In genomic region chrII:9965325-9965724, ce11 we compare ENCODE assay signal across 2 worm cellular contexts.
TF ChIP-seq lines count a peak whose summit lies in the region.

No protein-coding gene starts in this region.

TF ChIP-seq in whole organism, L1 larva, 84 proteins besides CTCF, POLR2A, EP300 and RAD21:
- no peak for TF ChIP-seq lin-15B (tag; optimal IDR thresholded peaks at IDR 0.05; lab: Kevin White, UChicago)
- TF ChIP-seq F16B12.6 (tag; optimal IDR thresholded peaks at IDR 0.05; lab: Kevin White, UChicago): no peak
- TF ChIP-seq tbx-2 (tag; optimal IDR thresholded peaks at IDR 0.05; lab: Kevin White, UChicago): peak; percentile 37
- no peak for TF ChIP-seq vab-15 (tag; optimal IDR thresholded peaks at IDR 0.05; lab: Kevin White, UChicago)
TF ChIP-seq in whole organism, L1 larva: peak in this region for 1.

TF ChIP-seq in whole organism, L3 larva, 47 proteins besides CTCF, POLR2A, EP300 and RAD21:
- TF ChIP-seq pqm-1 (tag; optimal IDR thresholded peaks at IDR 0.05; lab: Kevin White, UChicago): peak; percentile 56
- TF ChIP-seq lin-15B (tag; optimal IDR thresholded peaks at IDR 0.05; lab: Kevin White, UChicago): no peak
- peak; percentile 86 for TF ChIP-seq tbx-2 (tag; optimal IDR thresholded peaks at IDR 0.05; lab: Kevin White, UChicago)

Comparison
In these comparisons a context has a peak if more than half of its experiments do, and no peak if none do; other contexts are left out.
1. Of the 26 proteins assayed by ChIP-seq in both whole organism, L1 larva and whole organism, L3 larva: peak only in whole organism, L1 larva: none; only in whole organism, L3 larva: pqm-1; in both: tbx-2; in neither: 24.